Worm (Caenorhabditis elegans) whole organism, early embryonic: Measurements from ENCODE around the gene fipr-7.

ENCODE experiments used
- F13C5.2 ChIP-seq: sonication (generic microtip); optimal IDR thresholded peaks from 2 replicates; lab custom pipeline; 2017; ENCODE audit warnings: mild to moderate bottlenecking, missing genetic modification characterization, inconsistent platforms, missing compliant biosample characterization
- ama-1 ChIP-seq: fragments of 150-350 bp; optimal IDR thresholded peaks from 2 replicates; lab custom pipeline; 2014
- ceh-13 ChIP-seq: fragments of 200-800 bp; sonication (Bioruptor generic); optimal IDR thresholded peaks from 2 replicates; lab custom pipeline; 2018; ENCODE audit warnings: mild to moderate bottlenecking, missing genetic modification characterization, missing compliant biosample characterization
- flt-1 ChIP-seq: fragments of 200-800 bp; sonication (Bioruptor generic); IDR thresholded peaks from 2 replicates; pipeline ENCODE4 v1.3.6; 2022; ENCODE audit warnings: missing genetic modification characterization, missing compliant biosample characterization
- hmbx-1 ChIP-seq: sonication (generic microtip); optimal IDR thresholded peaks from 2 replicates; lab custom pipeline; 2016; ENCODE audit warnings: mild to moderate bottlenecking, missing genetic modification characterization, missing compliant biosample characterization
- hmg-4 ChIP-seq: fragments of 200-800 bp; sonication (Bioruptor generic); optimal IDR thresholded peaks from 2 replicates; lab custom pipeline; 2018; ENCODE audit warnings: mild to moderate bottlenecking, missing genetic modification characterization, missing compliant biosample characterization
- hnd-1 ChIP-seq: sonication (generic microtip); optimal IDR thresholded peaks from 2 replicates; lab custom pipeline; 2016; ENCODE audit warnings: missing genetic modification characterization, missing compliant biosample characterization
- pes-1 ChIP-seq: fragments of 200-800 bp; sonication (Bioruptor generic); IDR thresholded peaks from 2 replicates; pipeline ENCODE4 v1.3.6; 2022; ENCODE audit warnings: missing genetic modification reagents, missing genetic modification characterization, missing compliant biosample characterization
- tra-4 ChIP-seq: sonication (generic microtip); optimal IDR thresholded peaks from 2 replicates; lab custom pipeline; 2017; ENCODE audit warnings: missing genetic modification characterization, missing compliant biosample characterization

DNA sequence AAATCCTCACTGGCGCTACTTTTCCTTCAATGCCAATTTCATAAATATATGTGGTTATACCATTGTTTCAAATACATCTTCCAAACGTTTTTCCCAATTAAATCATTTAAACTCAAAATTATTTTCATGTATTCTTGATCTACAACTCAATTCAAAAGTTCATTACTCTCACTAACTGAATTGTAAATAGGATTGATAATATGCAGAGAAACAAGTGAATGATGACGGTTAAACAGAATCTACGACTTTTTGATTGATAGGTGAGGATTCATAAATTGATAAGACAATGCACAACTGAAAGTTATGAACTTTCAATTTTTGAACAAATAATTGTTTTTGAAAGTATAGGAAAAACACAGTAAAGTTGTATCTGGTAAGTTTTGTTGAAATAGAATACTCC is 38.4 kb upstream of the fipr-7 start:
- no peak for TF ChIP-seq hmbx-1 (tag; lab: Kevin White, UChicago)
- TF ChIP-seq tra-4 = no peak
- no peak for TF ChIP-seq F13C5.2
- no peak for TF ChIP-seq flt-1 (GFP tag; lab: Robert Waterston, UW)
- no peak for TF ChIP-seq ama-1
- no peak for TF ChIP-seq ceh-13 (GFP tag; lab: Kevin White, UChicago)
- TF ChIP-seq hnd-1 (tag; lab: Kevin White, UChicago) = no peak
- TF ChIP-seq hmg-4 (GFP tag; lab: Kevin White, UChicago) = no peak
- TF ChIP-seq pes-1 (GFP tag; lab: Robert Waterston, UW) = no peak
